Fruit fly (Drosophila melanogaster) whole organism, embryonic: ENCODE data around the gene CG43886.

Source experiments
- ATbp ChIP-seq: fragments of 200-800 bp; sonication (Bioruptor generic); optimal IDR thresholded peaks from 2 replicates; lab custom pipeline; 2017; ENCODE audit warnings: missing biosample characterization, mild to moderate bottlenecking, missing genetic modification characterization, missing genetic modification reagents
- Abd-B ChIP-seq: fragments of 200-800 bp; sonication (Bioruptor generic); optimal IDR thresholded peaks from 2 replicates; lab custom pipeline; 2018; ENCODE audit warnings: missing biosample characterization, mild to moderate bottlenecking, missing genetic modification characterization, moderate library complexity
- Adf1 ChIP-seq: fragments of 200-800 bp; sonication (Bioruptor generic); IDR thresholded peaks from 2 replicates; pipeline ENCODE4 v1.3.6; 2022; ENCODE audit warnings: missing biosample characterization, missing genetic modification characterization
- CG10543 ChIP-seq: fragments of 200-800 bp; sonication (Bioruptor generic); optimal IDR thresholded peaks from 3 replicates; lab custom pipeline; 2017; ENCODE audit warnings: missing biosample characterization, mild to moderate bottlenecking, missing genetic modification characterization, moderate library complexity
- CG12299 ChIP-seq: fragments of 200-800 bp; sonication (Bioruptor generic); optimal IDR thresholded peaks from 2 replicates; lab custom pipeline; 2018; ENCODE audit warnings: missing biosample characterization, mild to moderate bottlenecking, missing genetic modification characterization
- CG12659 ChIP-seq: fragments of 200-800 bp; sonication (Bioruptor generic); optimal IDR thresholded peaks from 3 replicates; lab custom pipeline; 2017; ENCODE audit warnings: mild to moderate bottlenecking, missing biosample characterization, missing genetic modification reagents, missing genetic modification characterization
- CG15269 ChIP-seq: fragments of 200-800 bp; sonication (Bioruptor generic); optimal IDR thresholded peaks from 2 replicates; lab custom pipeline; 2018; ENCODE audit warnings: missing biosample characterization, mild to moderate bottlenecking, missing genetic modification characterization, moderate library complexity
- CG16863 ChIP-seq: fragments of 200-800 bp; sonication (Bioruptor generic); optimal IDR thresholded peaks from 3 replicates; lab custom pipeline; 2016; ENCODE audit warnings: missing biosample characterization, missing genetic modification characterization
- CG17829 ChIP-seq: fragments of 200-800 bp; optimal IDR thresholded peaks from 2 replicates; lab custom pipeline; 2019; ENCODE audit warnings: missing biosample characterization, mild to moderate bottlenecking, missing genetic modification characterization, moderate library complexity
- CG18619 ChIP-seq: fragments of 200-800 bp; sonication (Bioruptor generic); optimal IDR thresholded peaks from 3 replicates; lab custom pipeline; 2017; ENCODE audit warnings: missing biosample characterization, mild to moderate bottlenecking, missing genetic modification characterization
- CG34224 ChIP-seq: fragments of 200-800 bp; sonication (Bioruptor generic); IDR thresholded peaks from 3 replicates; pipeline ENCODE4 v1.3.6; 2022; ENCODE audit warnings: missing biosample characterization, missing genetic modification characterization; ENCODE audit not compliant: partially characterized antibody
- CG34422 ChIP-seq: fragments of 200-800 bp; sonication (Bioruptor generic); IDR thresholded peaks from 3 replicates; pipeline ENCODE4 v1.3.6; 2022; ENCODE audit warnings: missing biosample characterization, missing genetic modification characterization
- CG6175 ChIP-seq: fragments of 200-800 bp; sonication (Bioruptor generic); IDR thresholded peaks from 3 replicates; pipeline ENCODE4 v1.3.6; 2022; ENCODE audit warnings: missing biosample characterization, missing genetic modification characterization
- CG7786 ChIP-seq: fragments of 200-800 bp; sonication (Bioruptor generic); optimal IDR thresholded peaks from 2 replicates; lab custom pipeline; 2016; ENCODE audit warnings: missing biosample characterization, missing genetic modification characterization
- CG9215 ChIP-seq: fragments of 200-800 bp; sonication (Bioruptor generic); IDR thresholded peaks from 2 replicates; pipeline ENCODE4 v1.3.6; 2022; ENCODE audit warnings: missing biosample characterization, missing genetic modification characterization
- Chrac-16 ChIP-seq: fragments of 200-800 bp; sonication (Bioruptor generic); optimal IDR thresholded peaks from 3 replicates; lab custom pipeline; 2016; ENCODE audit warnings: missing biosample characterization, missing genetic modification characterization
- Dbx ChIP-seq: fragments of 200-800 bp; sonication (Bioruptor generic); IDR thresholded peaks from 3 replicates; pipeline ENCODE4 v1.3.6; 2022; ENCODE audit warnings: missing biosample characterization, missing genetic modification characterization
- Dll ChIP-seq: fragments of 200-800 bp; sonication (Bioruptor generic); IDR thresholded peaks from 4 replicates; pipeline ENCODE4 v1.3.6; 2022; ENCODE audit warnings: missing biosample characterization, missing genetic modification characterization; ENCODE audit not compliant: partially characterized antibody
- E2f1 ChIP-seq: fragments of 200-800 bp; sonication (Bioruptor generic); IDR thresholded peaks from 2 replicates; pipeline ENCODE4 v1.3.6; 2022; ENCODE audit warnings: missing biosample characterization, missing genetic modification characterization
- Ets65A ChIP-seq: fragments of 200-800 bp; sonication (Bioruptor generic); peaks from one replicate; lab custom pipeline; 2016; ENCODE audit warnings: missing biosample characterization, missing genetic modification characterization
- Fer3 ChIP-seq: fragments of 200-800 bp; sonication (Bioruptor generic); optimal IDR thresholded peaks from 2 replicates; lab custom pipeline; 2018; ENCODE audit warnings: missing biosample characterization, mild to moderate bottlenecking, missing genetic modification characterization, moderate library complexity
- Hand ChIP-seq: fragments of 200-800 bp; sonication (Bioruptor generic); optimal IDR thresholded peaks from 2 replicates; lab custom pipeline; 2017; ENCODE audit warnings: mild to moderate bottlenecking, missing biosample characterization, missing genetic modification reagents, missing genetic modification characterization
- Nf-YB ChIP-seq: fragments of 200-800 bp; sonication (Bioruptor generic); optimal IDR thresholded peaks from 3 replicates; lab custom pipeline; 2019; ENCODE audit warnings: missing biosample characterization, mild to moderate bottlenecking, missing genetic modification characterization, moderate library complexity
- Nf-YC ChIP-seq: fragments of 200-800 bp; optimal IDR thresholded peaks from 3 replicates; lab custom pipeline; 2019; ENCODE audit warnings: missing biosample characterization, mild to moderate bottlenecking, missing genetic modification characterization, moderate library complexity
- Poxn ChIP-seq: fragments of 200-800 bp; sonication (Bioruptor generic); IDR thresholded peaks from 2 replicates; pipeline ENCODE4 v1.3.6; 2022; ENCODE audit warnings: missing biosample characterization, missing genetic modification characterization
- Sin3A ChIP-seq: fragments of >200 bp; optimal IDR thresholded peaks from 2 replicates; lab custom pipeline; 2018
- Sox102F ChIP-seq: fragments of 200-800 bp; sonication (Bioruptor generic); optimal IDR thresholded peaks from 2 replicates; lab custom pipeline; 2018; ENCODE audit warnings: missing biosample characterization, mild to moderate bottlenecking, missing genetic modification characterization, moderate library complexity
- Trl ChIP-seq, 3 experiments: fragments of >200 bp in 2 of 3; fragments of 200-800 bp in 1 of 3; sonication (Bioruptor generic) in 1 of 3; optimal IDR thresholded peaks; 2 replicates in 1 of 3; 3 replicates in 2 of 3; lab custom pipeline; 2016 to 2017; ENCODE audit warnings: missing biosample characterization in 1 of 3, missing genetic modification characterization in 1 of 3
- bab2 ChIP-seq: fragments of 200-800 bp; sonication (Bioruptor generic); optimal IDR thresholded peaks from 2 replicates; lab custom pipeline; 2016; ENCODE audit warnings: missing biosample characterization, missing genetic modification characterization
- corto ChIP-seq: fragments of 200-800 bp; sonication (Bioruptor generic); optimal IDR thresholded peaks from 2 replicates; lab custom pipeline; 2016; ENCODE audit warnings: missing biosample characterization, mild to moderate bottlenecking, missing genetic modification characterization, moderate library complexity
- dan ChIP-seq: fragments of 200-800 bp; sonication (Bioruptor generic); IDR thresholded peaks from 2 replicates; pipeline ENCODE4 v1.3.6; 2022; ENCODE audit warnings: missing biosample characterization, missing genetic modification characterization
- fd96Cb ChIP-seq: fragments of 200-800 bp; sonication (Bioruptor generic); optimal IDR thresholded peaks from 2 replicates; lab custom pipeline; 2018; ENCODE audit warnings: missing biosample characterization, mild to moderate bottlenecking, missing genetic modification characterization, moderate library complexity
- gsb-n ChIP-seq: fragments of 200-800 bp; sonication (Bioruptor generic); optimal IDR thresholded peaks from 3 replicates; lab custom pipeline; 2018; ENCODE audit warnings: missing biosample characterization, mild to moderate bottlenecking, missing genetic modification characterization
- hbn ChIP-seq: fragments of 200-800 bp; sonication (Bioruptor generic); IDR thresholded peaks from 2 replicates; pipeline ENCODE4 v1.3.6; 2022; ENCODE audit warnings: missing biosample characterization, missing genetic modification characterization; ENCODE audit not compliant: partially characterized antibody
- insv ChIP-seq, 2 experiments: fragments of 200-800 bp; sonication (Bioruptor generic); optimal IDR thresholded peaks; 3 replicates each; lab custom pipeline; 2016 to 2018; ENCODE audit warnings: missing biosample characterization in 2 of 2, missing genetic modification characterization in 2 of 2
- inv ChIP-seq: fragments of 200-800 bp; sonication (Bioruptor generic); IDR thresholded peaks from 2 replicates; pipeline ENCODE4 v1.3.6; 2022; ENCODE audit warnings: missing biosample characterization, missing genetic modification characterization; ENCODE audit not compliant: partially characterized antibody
- mld ChIP-seq: fragments of 200-800 bp; sonication (Bioruptor generic); IDR thresholded peaks from 3 replicates; pipeline ENCODE4 v1.3.6; 2022; ENCODE audit warnings: missing biosample characterization, missing genetic modification characterization; ENCODE audit not compliant: partially characterized antibody
- nau ChIP-seq: fragments of 200-800 bp; sonication (Bioruptor generic); optimal IDR thresholded peaks from 3 replicates; lab custom pipeline; 2017; ENCODE audit warnings: missing biosample characterization, mild to moderate bottlenecking, missing genetic modification characterization, missing genetic modification reagents
- nom ChIP-seq: fragments of 200-800 bp; sonication (Bioruptor generic); optimal IDR thresholded peaks from 2 replicates; lab custom pipeline; 2017; ENCODE audit warnings: missing biosample characterization, missing genetic modification characterization, mild to moderate bottlenecking, moderate library complexity, missing genetic modification reagents
- oc ChIP-seq: fragments of 200-800 bp; sonication (Bioruptor generic); optimal IDR thresholded peaks from 2 replicates; lab custom pipeline; 2018; ENCODE audit warnings: missing biosample characterization, mild to moderate bottlenecking, missing genetic modification characterization, moderate library complexity
- pfk ChIP-seq: fragments of 200-800 bp; sonication (Bioruptor generic); optimal IDR thresholded peaks from 2 replicates; lab custom pipeline; 2018; ENCODE audit warnings: missing biosample characterization, mild to moderate bottlenecking, missing genetic modification characterization, moderate library complexity
- pita ChIP-seq: fragments of 200-800 bp; sonication (Bioruptor generic); optimal IDR thresholded peaks from 2 replicates; lab custom pipeline; 2017; ENCODE audit warnings: missing biosample characterization, mild to moderate bottlenecking, missing genetic modification characterization
- rib ChIP-seq: fragments of 200-800 bp; sonication (Bioruptor generic); IDR thresholded peaks from 2 replicates; pipeline ENCODE4 v1.3.6; 2022; ENCODE audit warnings: missing biosample characterization, missing genetic modification characterization
- row ChIP-seq: fragments of 200-800 bp; sonication (Bioruptor generic); IDR thresholded peaks from 3 replicates; pipeline ENCODE4 v1.3.6; 2022; ENCODE audit warnings: missing biosample characterization, missing genetic modification characterization
- salm ChIP-seq: fragments of 200-800 bp; sonication (Bioruptor generic); optimal IDR thresholded peaks from 2 replicates; lab custom pipeline; 2018; ENCODE audit warnings: missing biosample characterization, mild to moderate bottlenecking, missing genetic modification characterization
- sd ChIP-seq: fragments of 200-800 bp; sonication (Bioruptor generic); optimal IDR thresholded peaks from 3 replicates; lab custom pipeline; 2018; ENCODE audit warnings: missing biosample characterization, mild to moderate bottlenecking, missing genetic modification characterization, moderate library complexity
- sens ChIP-seq: fragments of 200-800 bp; sonication (Bioruptor generic); peaks from one replicate; lab custom pipeline; 2016; ENCODE audit warnings: missing biosample characterization, missing genetic modification characterization
- so ChIP-seq: fragments of 200-800 bp; sonication (Bioruptor generic); IDR thresholded peaks from 3 replicates; pipeline ENCODE4 v1.3.6; 2022; ENCODE audit warnings: missing biosample characterization, missing genetic modification characterization
- wdn ChIP-seq: fragments of 200-800 bp; sonication (Bioruptor generic); IDR thresholded peaks from 2 replicates; pipeline ENCODE4 v1.3.6; 2022; ENCODE audit warnings: missing biosample characterization, missing genetic modification characterization

CG43886 gene

DNA sequence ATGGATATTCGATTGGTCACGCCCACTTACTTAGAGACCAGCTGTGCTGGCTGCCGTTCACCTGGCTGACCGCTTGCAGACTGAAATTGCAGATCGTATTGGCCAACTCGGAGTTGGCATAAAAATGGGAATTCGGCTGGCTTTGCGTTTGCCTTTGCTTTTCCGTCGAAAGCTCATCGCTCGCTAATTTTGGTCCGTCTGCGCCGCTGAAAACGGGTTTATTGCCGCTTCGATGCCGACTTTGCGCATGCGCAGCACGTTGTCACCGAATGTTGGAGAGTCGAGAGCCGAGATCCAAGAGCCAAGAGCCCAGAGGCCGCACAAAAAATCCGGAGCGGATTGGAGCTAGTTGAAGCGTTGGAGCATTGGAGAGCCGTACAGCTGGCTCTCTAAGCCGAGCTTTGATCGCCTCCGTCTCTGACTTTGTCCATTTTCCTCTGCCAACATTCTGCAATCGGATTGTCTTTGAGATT lies 7.8 kb downstream of the CG43886 start, which contains the start of gene CG13676:
CG13676 (minus strand) TSS at position 87 of the 473 bp plus-strand sequence.
- TF ChIP-seq Dbx (GFP tag; lab: Robert Waterston, UW) (0 out of 3 replicates have a peak, but pooled peaks have one; percentile 13), CG16863 (GFP tag; lab: Kevin White, UChicago) (no peak), rib (GFP tag; lab: Robert Waterston, UW) (peak; percentile 44; the same call in 1 of the 2 replicates), Chrac-16 (GFP tag; lab: Kevin White, UChicago) (no peak), row (GFP tag; lab: Robert Waterston, UW) (0 out of 3 replicates have a peak, but pooled peaks have one; percentile 8), mld (GFP tag; lab: Robert Waterston, UW) (no peak), sens (GFP tag; lab: Kevin White, UChicago) (peak; percentile 24), Ets65A (peak; percentile 35), gsb-n (no peak), sd (tag; lab: Kevin White, UChicago) (peak; percentile 20), nom (GFP tag; lab: Kevin White, UChicago) (peak; percentile 12), Abd-B (GFP tag; lab: Kevin White, UChicago) (no peak), fd96Cb (tag; lab: Kevin White, UChicago) (no peak), insv (GFP tag; optimal IDR thresholded peaks at IDR 0.05; lab: Kevin White, UChicago) (no peak), Sin3A (lab: Kevin White, UChicago) (no peak), CG7786 (GFP tag; lab: Kevin White, UChicago) (no peak), Dll (GFP tag; lab: Robert Waterston, UW) (0 out of 4 replicates have a peak, but pooled peaks have one; percentile 16), Poxn (GFP tag; lab: Robert Waterston, UW) (no peak), ATbp (GFP tag; lab: Kevin White, UChicago) (peak; percentile 13), so (GFP tag; lab: Robert Waterston, UW) (0 out of 3 replicates have a peak, but pooled peaks have one; percentile 11), Trl (optimal IDR thresholded peaks at IDR 0.05; lab: Kevin White, UChicago) (peak; percentile 59 to 78), Trl (GFP tag; optimal IDR thresholded peaks at IDR 0.05; lab: Kevin White, UChicago) (no peak), wdn (no peak), inv (GFP tag; lab: Robert Waterston, UW) (no peak), CG17829 (tag; lab: Kevin White, UChicago) (no peak), CG18619 (no peak), dan (no peak), pfk (GFP tag; lab: Kevin White, UChicago) (no peak), oc (tag; lab: Kevin White, UChicago) (peak; percentile 54), corto (GFP tag; lab: Kevin White, UChicago) (peak; percentile 66), bab2 (GFP tag; lab: Kevin White, UChicago) (no peak), CG34422 (0 out of 3 replicates have a peak, but pooled peaks have one; percentile 27), CG9215 (no peak), CG10543 (GFP tag; lab: Kevin White, UChicago) (peak; percentile 40), nau (GFP tag; lab: Kevin White, UChicago) (no peak), CG12659 (GFP tag; lab: Kevin White, UChicago) (no peak), Adf1 (peak; percentile 45; the same call in 1 of the 2 replicates), Nf-YC (tag; lab: Kevin White, UChicago) (peak; percentile 34), salm (tag; lab: Kevin White, UChicago) (no peak), pita (GFP tag; lab: Kevin White, UChicago) (no peak), CG15269 (no peak), CG12299 (no peak), Sox102F (GFP tag; lab: Kevin White, UChicago) (no peak), CG34224 (GFP tag; lab: Robert Waterston, UW) (peak; percentile 49; the same call in 2 of the 3 replicates), Hand (GFP tag; lab: Kevin White, UChicago) (no peak), CG6175 (GFP tag; lab: Robert Waterston, UW) (no peak), E2f1 (GFP tag; lab: Robert Waterston, UW) (no peak), hbn (peak; percentile 34; the same call in 1 of the 2 replicates), Fer3 (tag; lab: Kevin White, UChicago) (no peak), Nf-YB (no peak)
